Fruit fly (Drosophila melanogaster) ovary, adult (tissue): ENCODE results near the gene Hex-t2.
A peak's percentile ranks its signal among the peaks of the same experiment; 100 is the strongest.

ENCODE experiments used
- CG17801 ChIP-seq: fragments of 200-800 bp; optimal IDR thresholded peaks from 2 replicates; lab custom pipeline; 2019; ENCODE audit warnings: missing biosample characterization, mild to moderate bottlenecking, missing genetic modification characterization, moderate library complexity; ENCODE audit not compliant: partially characterized antibody

Gene Hex-t2

DNA sequence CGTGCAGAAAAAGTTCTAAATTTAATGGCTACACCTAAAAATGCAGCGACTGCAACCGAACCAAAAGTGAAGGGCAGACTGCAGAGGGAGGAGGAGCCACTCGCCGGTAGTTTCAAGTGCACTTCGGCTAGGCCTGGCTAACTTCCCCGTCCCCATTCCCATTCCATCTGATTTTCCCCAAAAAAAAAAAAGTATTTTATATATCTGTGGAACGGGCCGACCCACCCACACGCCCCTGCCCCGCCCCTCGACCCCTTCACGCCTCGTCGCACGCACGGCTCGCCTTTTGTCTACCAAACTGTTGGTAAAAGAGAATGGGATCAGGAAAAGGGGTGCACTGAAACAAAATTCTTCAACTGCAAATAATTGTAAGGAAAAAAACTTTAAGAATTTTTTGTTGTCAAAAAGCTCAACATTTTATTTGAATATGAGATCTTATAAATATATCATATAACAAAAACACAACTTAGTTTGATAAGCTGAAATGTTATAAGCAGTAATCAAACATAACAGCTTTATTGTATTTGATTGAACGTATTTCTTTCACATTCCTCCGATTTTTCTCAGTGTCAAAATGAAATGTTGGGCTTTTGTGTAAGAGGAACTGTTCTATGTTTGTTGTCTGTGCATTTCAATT is 6.5 kb upstream of the Hex-t2 start:
- no peak for TF ChIP-seq CG17801

dm6 chr3R:26448779-26449178 is 1.7 kb upstream of the Hex-t2 start, which contains the start of gene Hex-t1:
Gene Hex-t1 (plus strand): TSS chr3R:26449079.
- no peak for TF ChIP-seq CG17801

DNA sequence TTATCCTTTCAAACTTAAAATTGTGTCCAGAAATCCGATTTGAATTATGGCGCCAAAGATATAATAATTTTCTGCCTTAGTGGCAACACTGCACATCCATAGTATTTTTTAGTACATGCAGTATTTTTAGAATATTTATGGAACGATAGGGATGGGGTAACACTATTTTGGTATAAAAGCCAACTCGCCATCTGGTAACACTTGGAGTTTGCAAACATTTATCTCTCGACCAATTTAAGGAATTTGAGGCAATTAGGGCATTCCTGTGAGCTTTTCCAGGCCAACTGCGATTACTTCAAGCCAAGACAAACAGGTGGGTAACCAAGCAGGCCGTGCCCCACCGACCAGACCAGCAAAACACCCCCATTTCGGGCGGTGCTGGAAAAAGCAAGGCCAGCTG is 1.9 kb downstream of the Hex-t2 start, which contains the start of gene CG5447:
CG5447 (plus strand) TSS at position 190 of the 400 bp plus-strand sequence.
- no peak for TF ChIP-seq CG17801

dm6 chr3R:26454494-26454893 is 4.0 kb downstream of the Hex-t2 start, which contains the start of gene CG43117:
Gene CG43117 (plus strand): TSS chr3R:26454794.
- TF ChIP-seq CG17801, result no peak

DNA sequence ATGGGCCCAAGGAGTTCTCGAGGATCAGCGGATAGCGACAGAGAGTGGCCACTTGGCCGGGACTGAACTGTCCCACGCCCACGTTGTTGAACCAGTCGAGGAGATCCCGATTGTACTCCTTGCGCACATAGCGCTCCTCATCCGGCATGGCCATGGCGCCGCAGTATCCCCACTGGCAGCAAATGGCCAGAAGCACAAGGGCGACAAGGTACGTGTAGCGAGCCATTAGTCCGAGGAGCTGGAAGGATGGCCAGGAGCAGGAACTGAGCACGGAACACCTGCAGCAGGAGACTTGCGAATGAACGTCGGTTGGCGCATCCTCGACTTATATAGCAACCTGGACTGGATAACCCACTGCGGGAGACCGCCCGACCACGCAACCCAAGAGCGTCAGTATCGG is 5.4 kb downstream of the Hex-t2 start, which contains the start of gene Pdf:
Pdf (minus strand) TSS at position 304 of the 400 bp plus-strand sequence.
- no peak for TF ChIP-seq CG17801

DNA sequence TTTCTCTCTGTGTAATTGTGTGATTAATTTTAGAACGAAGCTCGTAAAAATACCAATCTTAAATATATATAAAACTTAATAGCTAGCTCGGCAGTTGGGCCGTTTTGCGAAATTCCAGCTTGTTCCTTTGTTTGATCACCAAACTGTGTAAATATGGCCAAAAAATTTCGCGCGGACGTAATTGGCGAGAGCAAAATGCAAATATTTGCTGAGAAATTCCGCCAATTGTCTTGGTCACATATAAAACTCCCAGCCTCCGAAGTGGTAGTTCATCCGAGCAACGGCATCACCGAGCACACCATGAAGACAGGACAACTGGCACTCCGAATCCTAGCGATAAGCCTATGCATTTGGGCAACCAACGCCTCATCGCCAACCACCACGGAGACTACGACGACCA is 6.1 kb downstream of the Hex-t2 start, which contains the start of gene CG14237:
CG14237 (plus strand) TSS at position 301 of the 400 bp plus-strand sequence.
- TF ChIP-seq CG17801, result no peak

DNA sequence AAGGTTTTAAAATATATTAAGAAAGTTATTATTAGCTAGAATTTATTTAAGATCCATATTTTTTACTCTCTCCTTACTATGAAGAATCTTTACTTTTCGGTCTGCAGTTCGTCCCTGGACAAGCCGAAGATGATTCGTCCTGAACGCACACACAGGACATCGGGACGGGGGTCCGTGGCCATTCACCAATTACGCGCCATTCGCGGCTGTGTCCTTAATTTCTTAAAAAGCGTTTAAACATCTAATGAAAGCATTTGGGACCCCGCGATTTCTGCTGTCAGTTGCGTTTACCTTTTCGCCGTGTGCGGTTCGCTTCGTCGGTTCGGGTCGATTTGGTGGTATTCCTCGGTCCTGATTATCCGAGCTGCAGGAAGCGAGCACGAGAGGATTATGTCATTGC is 7.5 kb downstream of the Hex-t2 start, which contains the start of gene CG14238:
CG14238 (plus strand) TSS at position 301 of the 400 bp plus-strand sequence.
- no peak for TF ChIP-seq CG17801

DNA sequence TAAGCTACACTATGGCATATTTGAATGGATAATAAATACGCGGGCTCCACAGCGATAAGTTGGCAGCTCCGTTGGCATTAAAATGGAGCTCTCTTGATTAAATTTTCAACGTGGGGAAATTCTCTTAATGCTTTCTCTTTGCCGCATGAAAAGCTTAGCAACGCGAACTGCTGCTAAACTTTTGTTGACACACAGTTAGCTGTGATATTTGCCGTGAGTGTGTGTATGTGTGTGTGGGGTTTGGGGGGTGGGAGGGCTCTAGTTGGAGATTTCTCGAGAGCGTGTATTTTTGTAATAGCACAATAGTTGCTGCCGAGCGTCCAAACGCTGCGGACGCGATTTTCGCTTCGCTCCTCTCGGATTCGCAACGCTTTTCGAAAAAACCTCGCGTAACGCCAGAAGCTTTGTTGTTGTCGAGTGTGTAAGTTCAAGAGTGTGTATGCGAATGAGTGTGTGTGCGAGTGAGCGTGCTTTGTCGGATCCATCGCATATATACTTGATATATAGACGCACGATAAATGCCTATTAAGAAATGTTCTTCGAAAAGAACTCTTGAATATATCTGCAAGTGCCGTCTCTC is 10.8 kb downstream of the Hex-t2 start, which contains the start of gene CG5455:
CG5455 (plus strand) TSS at position 302 of the 580 bp plus-strand sequence.
- peak; percentile 85 for TF ChIP-seq CG17801

- TF ChIP-seq CG17801, result no peak
Measured at dm6 chr3R:26462173-26462959, 11.9 kb downstream of the Hex-t2 start.

dm6 chr3R:26463146-26463545 is 12.7 kb downstream of the Hex-t2 start:
- TF ChIP-seq CG17801, result no peak

- TF ChIP-seq CG17801, result no peak
Measured at dm6 chr3R:26463558-26463957, 13.1 kb downstream of the Hex-t2 start.

DNA sequence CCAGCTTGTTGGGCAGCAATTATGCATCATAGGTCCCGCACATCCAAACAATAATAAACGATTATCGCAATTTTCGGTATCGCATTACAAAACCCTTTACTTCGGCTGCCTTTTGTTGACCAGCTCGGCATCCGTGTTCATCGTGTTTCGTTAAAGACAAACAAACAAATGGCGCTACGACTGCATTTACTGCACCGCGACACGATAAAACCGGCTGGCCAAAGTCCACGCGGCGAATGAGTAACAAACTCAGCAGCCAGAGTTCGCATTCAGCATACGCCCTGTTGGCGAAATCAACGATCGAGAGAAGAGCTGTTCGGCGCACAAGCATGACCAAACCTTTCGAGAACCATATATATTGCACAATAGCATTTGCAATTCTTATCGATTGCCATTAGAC is 13.9 kb downstream of the Hex-t2 start:
- TF ChIP-seq CG17801, result no peak

dm6 chr3R:26465121-26465520 is 14.7 kb downstream of the Hex-t2 start:
- no peak for TF ChIP-seq CG17801

- TF ChIP-seq CG17801, result no peak
Measured at dm6 chr3R:26478040-26478439, 27.6 kb downstream of the Hex-t2 start.

dm6 chr3R:26478644-26479043 is 28.2 kb downstream of the Hex-t2 start:
- TF ChIP-seq CG17801, result no peak

DNA sequence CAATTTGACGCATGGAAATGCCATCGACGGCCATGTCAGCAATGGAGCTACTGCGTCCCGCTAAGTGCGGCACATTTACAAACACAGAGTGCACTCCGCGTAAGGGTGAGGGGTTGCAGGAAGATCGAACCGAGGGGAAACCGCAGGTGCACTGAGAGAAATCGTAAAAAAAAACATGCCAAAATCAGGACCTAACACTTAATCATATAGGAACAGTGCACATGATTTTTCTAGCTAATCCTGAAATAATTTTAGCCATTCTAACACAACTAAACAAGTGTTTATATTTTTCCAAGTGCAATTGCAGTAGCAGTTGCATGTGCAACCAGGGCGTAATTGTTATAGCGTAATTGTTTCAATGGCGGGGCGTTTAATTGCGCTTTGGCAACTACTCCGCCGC is 28.7 kb downstream of the Hex-t2 start:
- no peak for TF ChIP-seq CG17801

DNA sequence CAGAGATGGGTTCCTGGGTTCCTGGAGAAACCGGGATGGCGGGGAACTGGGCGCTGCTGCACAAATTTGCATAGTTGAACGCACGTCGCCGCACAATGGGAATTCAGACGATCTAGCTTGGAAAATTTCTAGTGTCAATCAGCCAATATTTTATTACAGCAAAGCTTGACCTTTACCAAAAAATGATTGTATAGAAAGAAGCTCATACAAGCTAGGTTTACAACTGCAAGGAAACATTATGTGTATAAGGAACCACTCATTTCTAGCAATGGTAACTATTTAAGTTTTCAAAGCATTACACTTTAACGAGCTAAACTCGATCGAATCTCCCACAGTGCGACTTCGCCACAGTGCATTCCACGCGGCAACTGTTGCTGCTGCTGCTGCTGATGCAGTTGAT is 29.9 kb downstream of the Hex-t2 start:
- TF ChIP-seq CG17801, result no peak
